Worm (Caenorhabditis elegans) whole organism, L4 larva: ENCODE measurements around the gene ntp-1.

Source experiments
- D1046.2 ChIP-seq: fragments of 200-800 bp; sonication (Bioruptor generic); IDR thresholded peaks from 2 replicates; pipeline ENCODE4 v1.3.6; 2022; ENCODE audit warnings: missing genetic modification characterization, missing compliant biosample characterization
- F44E2.7 ChIP-seq: fragments of 200-800 bp; sonication (Bioruptor generic); IDR thresholded peaks from 2 replicates; pipeline ENCODE4 v2.1.2; 2022; ENCODE audit warnings: missing genetic modification characterization, missing compliant biosample characterization
- T26A8.4 ChIP-seq: fragments of 200-800 bp; sonication (Bioruptor generic); IDR thresholded peaks from 2 replicates; pipeline ENCODE4 v1.3.6; 2022; ENCODE audit warnings: missing genetic modification characterization, missing compliant biosample characterization
- Y105C5A.15 ChIP-seq: fragments of 200-800 bp; sonication (Bioruptor generic); IDR thresholded peaks from 2 replicates; pipeline ENCODE4 v1.3.6; 2022; ENCODE audit warnings: missing genetic modification characterization, missing compliant biosample characterization
- Y48G9A.11 ChIP-seq: fragments of 200-800 bp; sonication (Bioruptor generic); IDR thresholded peaks from 2 replicates; pipeline ENCODE4 v1.3.6; 2022; ENCODE audit warnings: missing genetic modification reagents, missing genetic modification characterization, missing compliant biosample characterization
- Y5F2A.4 ChIP-seq: fragments of 200-800 bp; sonication (Bioruptor generic); optimal IDR thresholded peaks from 2 replicates; lab custom pipeline; 2018; ENCODE audit warnings: mild to moderate bottlenecking, missing genetic modification characterization, missing compliant biosample characterization
- Y75B8A.6 ChIP-seq: fragments of 200-800 bp; sonication (Bioruptor generic); IDR thresholded peaks from 2 replicates; pipeline ENCODE4 v1.3.6; 2022; ENCODE audit warnings: missing genetic modification reagents, missing genetic modification characterization, missing compliant biosample characterization
- ZK337.2 ChIP-seq: fragments of 200-800 bp; sonication (Bioruptor generic); IDR thresholded peaks from 2 replicates; pipeline ENCODE4 v1.3.6; 2022; ENCODE audit warnings: missing genetic modification reagents, missing genetic modification characterization, missing compliant biosample characterization
- aha-1 ChIP-seq: fragments of 150-350 bp; peaks from one replicate; lab custom pipeline; 2014; ENCODE audit warnings: missing biosample characterization, missing genetic modification characterization
- attf-4 ChIP-seq: sonication (generic microtip); optimal IDR thresholded peaks from 3 replicates; lab custom pipeline; 2017; ENCODE audit warnings: missing biosample characterization, missing genetic modification characterization
- ceh-44 ChIP-seq: fragments of 200-800 bp; sonication (Bioruptor generic); IDR thresholded peaks from 2 replicates; pipeline ENCODE4 v1.3.6; 2022; ENCODE audit warnings: missing genetic modification reagents, missing genetic modification characterization, missing compliant biosample characterization
- ceh-82 ChIP-seq: sonication (generic microtip); optimal IDR thresholded peaks from 2 replicates; lab custom pipeline; 2017; ENCODE audit warnings: missing biosample characterization, missing genetic modification characterization
- ces-1 ChIP-seq: fragments of 150-350 bp; sonication (generic microtip); optimal IDR thresholded peaks from 4 replicates; lab custom pipeline; 2014; ENCODE audit warnings: missing biosample characterization, missing genetic modification reagents, missing genetic modification characterization
- daf-12 ChIP-seq: fragments of 150-350 bp; optimal IDR thresholded peaks from 2 replicates; lab custom pipeline; 2014; ENCODE audit warnings: missing biosample characterization, missing genetic modification reagents, missing genetic modification characterization
- daf-16 ChIP-seq, 3 experiments: sonication (generic microtip); optimal IDR thresholded peaks; 2 replicates each; lab custom pipeline; 2016 to 2017; ENCODE audit warnings: missing genetic modification characterization in 3 of 3, missing genetic modification reagents in 3 of 3, mild to moderate bottlenecking in 2 of 3, missing compliant biosample characterization in 2 of 3, missing biosample characterization in 1 of 3, moderate library complexity in 1 of 3
- daf-19 ChIP-seq: fragments of 200-800 bp; sonication (Bioruptor generic); conservative IDR thresholded peaks from 2 replicates; pipeline ENCODE4 v1.3.6; 2022; ENCODE audit warnings: missing genetic modification characterization, missing compliant biosample characterization
- daf-8 ChIP-seq: fragments of 200-800 bp; sonication (Bioruptor generic); IDR thresholded peaks from 2 replicates; pipeline ENCODE4 v1.3.6; 2022; ENCODE audit warnings: missing genetic modification characterization, missing compliant biosample characterization
- dmd-6 ChIP-seq: fragments of 200-800 bp; sonication (Bioruptor generic); IDR thresholded peaks from 2 replicates; pipeline ENCODE4 v1.3.6; 2022; ENCODE audit warnings: missing genetic modification reagents, missing genetic modification characterization, missing compliant biosample characterization
- dmd-8 ChIP-seq: fragments of 200-800 bp; sonication (Bioruptor generic); IDR thresholded peaks from 2 replicates; pipeline ENCODE4 v1.3.6; 2022; ENCODE audit warnings: missing genetic modification characterization, missing compliant biosample characterization
- dpl-1 ChIP-seq: fragments of 150-350 bp; optimal IDR thresholded peaks from 2 replicates; lab custom pipeline; 2014; ENCODE audit warnings: missing biosample characterization, missing genetic modification reagents, missing genetic modification characterization
- dve-1 ChIP-seq: sonication (generic microtip); optimal IDR thresholded peaks from 2 replicates; lab custom pipeline; 2017; ENCODE audit warnings: antibody characterized with exemption, mild to moderate bottlenecking, missing genetic modification characterization, missing compliant biosample characterization; ENCODE audit not compliant: insufficient read depth
- egl-27 ChIP-seq: sonication (generic microtip); optimal IDR thresholded peaks from 3 replicates; lab custom pipeline; 2017; ENCODE audit warnings: missing biosample characterization, missing genetic modification reagents, missing genetic modification characterization
- egl-43 ChIP-seq: fragments of 200-800 bp; sonication (Bioruptor generic); IDR thresholded peaks from 2 replicates; pipeline ENCODE4 v1.3.6; 2022; ENCODE audit warnings: missing genetic modification reagents, missing genetic modification characterization, missing compliant biosample characterization
- fkh-10 ChIP-seq: fragments of 150-350 bp; optimal IDR thresholded peaks from 2 replicates; lab custom pipeline; 2014; ENCODE audit warnings: missing biosample characterization, missing genetic modification reagents, missing genetic modification characterization
- fos-1 ChIP-seq: fragments of 150-350 bp; optimal IDR thresholded peaks from 2 replicates; lab custom pipeline; 2014; ENCODE audit warnings: missing biosample characterization, missing genetic modification characterization
- hif-1 ChIP-seq, 2 experiments: sonication (generic microtip); optimal IDR thresholded peaks; 2 replicates each; lab custom pipeline; 2016 to 2017; ENCODE audit warnings: missing compliant biosample characterization in 2 of 2, missing genetic modification characterization in 2 of 2, missing genetic modification reagents in 2 of 2, missing genotype in 2 of 2, mild to moderate bottlenecking in 1 of 2
- hlh-11 ChIP-seq: fragments of 200-800 bp; sonication (Bioruptor generic); optimal IDR thresholded peaks from 2 replicates; lab custom pipeline; 2018; ENCODE audit warnings: mild to moderate bottlenecking, missing genetic modification characterization, missing compliant biosample characterization
- hlh-30 ChIP-seq: sonication (generic microtip); optimal IDR thresholded peaks from 2 replicates; lab custom pipeline; 2017; ENCODE audit warnings: antibody characterized with exemption, mild to moderate bottlenecking, missing genetic modification characterization, missing compliant biosample characterization; ENCODE audit not compliant: insufficient read depth
- hmg-1.1 ChIP-seq: fragments of 200-800 bp; sonication (Bioruptor generic); IDR thresholded peaks from 2 replicates; pipeline ENCODE4 v1.3.6; 2022; ENCODE audit warnings: missing genetic modification reagents, missing genetic modification characterization, missing compliant biosample characterization
- lin-15B ChIP-seq: fragments of 150-350 bp; sonication (generic microtip); optimal IDR thresholded peaks from 3 replicates; lab custom pipeline; 2014; ENCODE audit warnings: missing biosample characterization, missing genetic modification characterization
- lin-38 ChIP-seq: fragments of 200-800 bp; sonication (Bioruptor generic); IDR thresholded peaks from 2 replicates; pipeline ENCODE4 v1.3.6; 2022; ENCODE audit warnings: missing genetic modification reagents, missing genetic modification characterization, missing compliant biosample characterization
- lsy-2 ChIP-seq, 2 experiments: fragments of 150-350 bp in 1 of 2; sonication (generic microtip) in 1 of 2; optimal IDR thresholded peaks; 2 replicates each; lab custom pipeline; 2014 to 2017; ENCODE audit warnings: missing biosample characterization in 2 of 2, missing genetic modification characterization in 2 of 2
- madf-5 ChIP-seq, 2 experiments: fragments of 200-800 bp; sonication (Bioruptor generic); IDR thresholded peaks; 2 replicates each; pipeline ENCODE4 v1.3.6; 2022; ENCODE audit warnings: missing compliant biosample characterization in 2 of 2, missing genetic modification characterization in 2 of 2
- mep-1 ChIP-seq: fragments of 150-350 bp; sonication (generic microtip); optimal IDR thresholded peaks from 3 replicates; lab custom pipeline; 2014; ENCODE audit warnings: missing biosample characterization, missing genetic modification characterization
- mes-2 ChIP-seq: sonication (generic microtip); optimal IDR thresholded peaks from 2 replicates; lab custom pipeline; 2016; ENCODE audit warnings: missing genotype, mild to moderate bottlenecking, missing genetic modification characterization, missing compliant biosample characterization; ENCODE audit not compliant: poor library complexity, severe bottlenecking
- mxl-2 ChIP-seq: fragments of 200-800 bp; sonication (Bioruptor generic); conservative IDR thresholded peaks from 2 replicates; pipeline ENCODE4 v1.3.6; 2022; ENCODE audit warnings: missing genetic modification reagents, missing genetic modification characterization, missing compliant biosample characterization
- nhr-11 ChIP-seq: fragments of 150-350 bp; optimal IDR thresholded peaks from 2 replicates; lab custom pipeline; 2014; ENCODE audit warnings: missing biosample characterization, missing genetic modification characterization
- nhr-28 ChIP-seq: fragments of 150-350 bp; optimal IDR thresholded peaks from 2 replicates; lab custom pipeline; 2014; ENCODE audit warnings: missing biosample characterization, missing genetic modification characterization
- nhr-48 ChIP-seq: sonication (generic microtip); optimal IDR thresholded peaks from 2 replicates; lab custom pipeline; 2016; ENCODE audit warnings: mild to moderate bottlenecking, missing genetic modification characterization, missing compliant biosample characterization
- pha-4 ChIP-seq, 2 experiments: fragments of 150-350 bp in 1 of 2; fragments of 200-800 bp in 1 of 2; sonication (Bioruptor generic) in 1 of 2; IDR thresholded peaks in 1 of 2; optimal IDR thresholded peaks in 1 of 2; 2 replicates each; pipeline versions ENCODE4 v1.3.6 to Lab custom; 2014 to 2022; ENCODE audit warnings: missing genetic modification characterization in 2 of 2, missing genetic modification reagents in 2 of 2, missing biosample characterization in 1 of 2, missing compliant biosample characterization in 1 of 2
- snpc-1.2 ChIP-seq: fragments of 200-800 bp; sonication (Bioruptor generic); IDR thresholded peaks from 2 replicates; pipeline ENCODE4 v1.3.6; 2022; ENCODE audit warnings: missing genetic modification reagents, missing genetic modification characterization, missing compliant biosample characterization
- tag-97 ChIP-seq: fragments of 200-800 bp; sonication (Bioruptor generic); IDR thresholded peaks from 2 replicates; pipeline ENCODE4 v1.3.6; 2022; ENCODE audit warnings: missing genetic modification characterization, missing compliant biosample characterization
- unc-130 ChIP-seq: sonication (generic microtip); optimal IDR thresholded peaks from 2 replicates; lab custom pipeline; 2016; ENCODE audit warnings: missing genetic modification reagents, missing genetic modification characterization, missing compliant biosample characterization
- unc-39 ChIP-seq: sonication (generic microtip); optimal IDR thresholded peaks from 2 replicates; lab custom pipeline; 2017; ENCODE audit warnings: missing biosample characterization, missing genetic modification characterization
- zfp-3 ChIP-seq: fragments of 200-800 bp; sonication (Bioruptor generic); conservative IDR thresholded peaks from 2 replicates; pipeline ENCODE4 v1.3.6; 2022; ENCODE audit warnings: missing genetic modification reagents, missing genetic modification characterization, missing compliant biosample characterization
- zip-2 ChIP-seq: fragments of 150-350 bp; optimal IDR thresholded peaks from 2 replicates; lab custom pipeline; 2014; ENCODE audit warnings: missing biosample characterization, missing genetic modification characterization
- ztf-11 ChIP-seq: fragments of 150-350 bp; optimal IDR thresholded peaks from 2 replicates; lab custom pipeline; 2014; ENCODE audit warnings: missing biosample characterization, missing genetic modification characterization

Gene ntp-1

ce11 chrIV:7816402-7817102, 21.9 kb upstream of the ntp-1 start:
- peak in 1 of 2 experiments; percentile 22 for TF ChIP-seq hif-1 (tag; optimal IDR thresholded peaks at IDR 0.05; lab: Kevin White, UChicago)
- TF ChIP-seq snpc-1.2 = 0 out of 2 replicates have a peak, but pooled peaks have one; percentile 25
- TF ChIP-seq ceh-82 (tag; lab: Kevin White, UChicago) = no peak
- TF ChIP-seq unc-130 (GFP tag; lab: Kevin White, UChicago) = peak; percentile 62
- TF ChIP-seq mes-2 (tag; lab: Kevin White, UChicago) = peak; percentile 92
- peak; percentile 50; the same call in 1 of the 2 replicates for TF ChIP-seq Y48G9A.11
- no peak for TF ChIP-seq mep-1
- no peak for TF ChIP-seq nhr-48 (tag; lab: Kevin White, UChicago)
- TF ChIP-seq F44E2.7 = no peak
- TF ChIP-seq daf-12 = no peak
- TF ChIP-seq ZK337.2 (GFP tag; lab: Robert Waterston, UW) = peak; percentile 49; the same call in 1 of the 2 replicates
- TF ChIP-seq nhr-28 (tag; lab: Kevin White, UChicago) = peak; percentile 32
- no peak for TF ChIP-seq daf-19
- TF ChIP-seq dmd-6 (GFP tag; lab: Robert Waterston, UW) = peak; percentile 38; the same call in 1 of the 2 replicates
- TF ChIP-seq tag-97 (GFP tag; lab: Robert Waterston, UW) = no peak
- TF ChIP-seq dve-1 (tag; lab: Kevin White, UChicago) = peak; percentile 41
- peak; percentile 83 for TF ChIP-seq dpl-1 (GFP tag; lab: Kevin White, UChicago)
- no peak for TF ChIP-seq hmg-1.1 (GFP tag; lab: Robert Waterston, UW)
- no peak for TF ChIP-seq madf-5 (GFP tag; IDR thresholded peaks at IDR 0.05; lab: Robert Waterston, UW)
- TF ChIP-seq daf-16 (GFP tag; optimal IDR thresholded peaks at IDR 0.05; lab: Kevin White, UChicago) = no peak
- peak; percentile 24 for TF ChIP-seq daf-16 (tag; optimal IDR thresholded peaks at IDR 0.05; lab: Kevin White, UChicago)
- peak; percentile 29 for TF ChIP-seq hlh-11 (tag; lab: Kevin White, UChicago)
- TF ChIP-seq ceh-44 (GFP tag; lab: Robert Waterston, UW) = no peak
- no peak for TF ChIP-seq daf-8 (GFP tag; lab: Robert Waterston, UW)
- TF ChIP-seq hlh-30 (tag; lab: Kevin White, UChicago) = no peak
- peak in 1 of 2 experiments; percentile 45 for TF ChIP-seq lsy-2 (tag; optimal IDR thresholded peaks at IDR 0.05; lab: Kevin White, UChicago)
- no peak for TF ChIP-seq Y75B8A.6 (GFP tag; lab: Robert Waterston, UW)
- TF ChIP-seq lin-38 (GFP tag; lab: Robert Waterston, UW) = peak; percentile 40
- TF ChIP-seq aha-1 = peak; percentile 60

ce11 chrIV:7815683-7816183, 21.1 kb upstream of the ntp-1 start, which contains the start of gene cdgs-1:
Gene cdgs-1, minus strand, starts transcription at chrIV:7815733.
- TF ChIP-seq Y105C5A.15 (no peak), daf-16 (GFP tag; optimal IDR thresholded peaks at IDR 0.05; lab: Kevin White, UChicago) (no peak), daf-16 (tag; optimal IDR thresholded peaks at IDR 0.05; lab: Kevin White, UChicago) (peak; percentile 94), D1046.2 (GFP tag; lab: Robert Waterston, UW) (no peak), hlh-11 (tag; lab: Kevin White, UChicago) (peak; percentile 72), lin-38 (GFP tag; lab: Robert Waterston, UW) (0 out of 2 replicates have a peak, but pooled peaks have one; percentile 8), nhr-11 (tag; lab: Kevin White, UChicago) (peak; percentile 44), mep-1 (peak; percentile 48), nhr-28 (tag; lab: Kevin White, UChicago) (peak; percentile 64), ztf-11 (tag; lab: Kevin White, UChicago) (no peak), attf-4 (tag; lab: Kevin White, UChicago) (no peak), Y5F2A.4 (GFP tag; lab: Kevin White, UChicago) (no peak), zip-2 (tag; lab: Kevin White, UChicago) (no peak), fkh-10 (GFP tag; lab: Kevin White, UChicago) (peak; percentile 51), pha-4 (GFP tag; IDR thresholded peaks at IDR 0.05; lab: Robert Waterston, UW) (no peak), pha-4 (tag; optimal IDR thresholded peaks at IDR 0.05; lab: Kevin White, UChicago) (peak; percentile 26), dmd-8 (no peak), mxl-2 (no peak), fos-1 (tag; lab: Kevin White, UChicago) (no peak), aha-1 (no peak), unc-39 (tag; lab: Kevin White, UChicago) (no peak), ces-1 (GFP tag; lab: Kevin White, UChicago) (peak; percentile 40), lsy-2 (tag; optimal IDR thresholded peaks at IDR 0.05; lab: Kevin White, UChicago) (peak in 1 of 2 experiments; percentile 57), T26A8.4 (no peak), lin-15B (tag; lab: Kevin White, UChicago) (no peak), egl-27 (no peak), egl-43 (GFP tag; lab: Robert Waterston, UW) (no peak), zfp-3 (GFP tag; lab: Robert Waterston, UW) (no peak)
